Worm (Caenorhabditis elegans): ENCODE results near the gene msp-45.

ce11 chrII:5194066-5194465 is 37.2 kb upstream of the msp-45 start, which contains the start of gene msp-49:
- TF ChIP-seq jun-1 (tag; optimal IDR thresholded peaks at IDR 0.05), result no peak
- no peak for TF ChIP-seq nhr-77 (tag; optimal IDR thresholded peaks at IDR 0.05)
- no peak for TF ChIP-seq unc-62 (GFP tag; optimal IDR thresholded peaks at IDR 0.05)
- TF ChIP-seq elt-3 (tag; optimal IDR thresholded peaks at IDR 0.05), result no peak
- no peak for TF ChIP-seq nfya-1 (tag; optimal IDR thresholded peaks at IDR 0.05; ENCODE audit: insufficient read depth)
- TF ChIP-seq fos-1 (tag; optimal IDR thresholded peaks at IDR 0.05), result no peak
- no peak for TF ChIP-seq fkh-10 (GFP tag; optimal IDR thresholded peaks at IDR 0.05)
- no peak for TF ChIP-seq egl-5 (tag; optimal IDR thresholded peaks at IDR 0.05)
- TF ChIP-seq ztf-4 (tag; optimal IDR thresholded peaks at IDR 0.05), result no peak
- no peak for TF ChIP-seq ceh-16 (tag; optimal IDR thresholded peaks at IDR 0.05)
- no peak for TF ChIP-seq lin-39 (tag; optimal IDR thresholded peaks at IDR 0.05)
- no peak for TF ChIP-seq nhr-28 (tag; optimal IDR thresholded peaks at IDR 0.05)

Data from whole organism, L3 larva.